Fruit fly (Drosophila melanogaster) whole organism, embryonic: ENCODE results near the gene Notum.

ENCODE experiments used
- B-H1 ChIP-seq: fragments of 200-800 bp; sonication (Bioruptor generic); IDR thresholded peaks from 3 replicates; pipeline ENCODE4 v1.3.6; 2022; ENCODE audit warnings: missing biosample characterization, missing genetic modification characterization
- C15 ChIP-seq: fragments of 200-800 bp; sonication (Bioruptor generic); IDR thresholded peaks from 3 replicates; pipeline ENCODE4 v1.3.6; 2022; ENCODE audit warnings: missing biosample characterization, missing genetic modification characterization
- CG10147 ChIP-seq: fragments of 200-800 bp; sonication (Bioruptor generic); optimal IDR thresholded peaks from 2 replicates; lab custom pipeline; 2019; ENCODE audit warnings: missing biosample characterization, mild to moderate bottlenecking, missing genetic modification characterization, moderate library complexity
- CG11247 ChIP-seq: fragments of 200-800 bp; sonication (Bioruptor generic); IDR thresholded peaks from 2 replicates; pipeline ENCODE4 v1.3.6; 2022; ENCODE audit warnings: missing biosample characterization, missing genetic modification characterization
- CG11696 ChIP-seq: fragments of 200-800 bp; sonication (Bioruptor generic); IDR thresholded peaks from 2 replicates; pipeline ENCODE4 v1.3.6; 2022; ENCODE audit warnings: missing biosample characterization, missing genetic modification characterization
- CG1233 ChIP-seq: fragments of 200-800 bp; sonication (Bioruptor generic); optimal IDR thresholded peaks from 4 replicates; lab custom pipeline; 2018; ENCODE audit warnings: missing biosample characterization, mild to moderate bottlenecking, missing genetic modification characterization
- CG13296 ChIP-seq: fragments of 200-800 bp; sonication (Bioruptor generic); optimal IDR thresholded peaks from 3 replicates; lab custom pipeline; 2018; ENCODE audit warnings: missing biosample characterization, mild to moderate bottlenecking, missing genetic modification characterization
- CG14441 ChIP-seq: fragments of 200-800 bp; sonication (Bioruptor generic); IDR thresholded peaks from 2 replicates; pipeline ENCODE4 v1.3.6; 2022; ENCODE audit warnings: missing biosample characterization, missing genetic modification characterization
- CG14965 ChIP-seq: fragments of 200-800 bp; sonication (Bioruptor generic); optimal IDR thresholded peaks from 2 replicates; lab custom pipeline; 2016; ENCODE audit warnings: missing biosample characterization, missing genetic modification characterization, borderline replicate concordance
- CG15479 ChIP-seq: fragments of 200-800 bp; sonication (Bioruptor generic); optimal IDR thresholded peaks from 3 replicates; lab custom pipeline; 2019; ENCODE audit warnings: missing biosample characterization, mild to moderate bottlenecking, missing genetic modification characterization, moderate library complexity
- CG2678 ChIP-seq: fragments of 200-800 bp; sonication (Bioruptor generic); optimal IDR thresholded peaks from 3 replicates; lab custom pipeline; 2019; ENCODE audit warnings: missing biosample characterization, mild to moderate bottlenecking, missing genetic modification characterization, moderate library complexity
- CG30403 ChIP-seq: fragments of 200-800 bp; sonication (Bioruptor generic); optimal IDR thresholded peaks from 3 replicates; lab custom pipeline; 2016; ENCODE audit warnings: missing biosample characterization, missing genetic modification characterization
- CG30431 ChIP-seq: fragments of 200-800 bp; sonication (Bioruptor generic); optimal IDR thresholded peaks from 2 replicates; lab custom pipeline; 2017; ENCODE audit warnings: missing biosample characterization, missing genetic modification characterization
- CG3281 ChIP-seq: fragments of 200-800 bp; sonication (Bioruptor generic); optimal IDR thresholded peaks from 3 replicates; lab custom pipeline; 2017; ENCODE audit warnings: missing biosample characterization, mild to moderate bottlenecking, missing genetic modification characterization
- CG3407 ChIP-seq: fragments of 200-800 bp; sonication (Bioruptor generic); optimal IDR thresholded peaks from 2 replicates; lab custom pipeline; 2018; ENCODE audit warnings: missing biosample characterization, mild to moderate bottlenecking, missing genetic modification characterization
- CG7839 ChIP-seq: fragments of 200-800 bp; sonication (Bioruptor generic); optimal IDR thresholded peaks from 3 replicates; lab custom pipeline; 2018; ENCODE audit warnings: missing biosample characterization, mild to moderate bottlenecking, missing genetic modification characterization, moderate library complexity
- CG8089 ChIP-seq: fragments of 200-800 bp; sonication (Bioruptor generic); optimal IDR thresholded peaks from 3 replicates; lab custom pipeline; 2016; ENCODE audit warnings: missing biosample characterization, missing genetic modification characterization
- CG8359 ChIP-seq: fragments of 200-800 bp; sonication (Bioruptor generic); optimal IDR thresholded peaks from 2 replicates; lab custom pipeline; 2017; ENCODE audit warnings: missing biosample characterization, mild to moderate bottlenecking, missing genetic modification characterization, borderline replicate concordance
- CG9215 ChIP-seq: fragments of 200-800 bp; sonication (Bioruptor generic); IDR thresholded peaks from 2 replicates; pipeline ENCODE4 v1.3.6; 2022; ENCODE audit warnings: missing biosample characterization, missing genetic modification characterization
- D19B ChIP-seq: fragments of 200-800 bp; sonication (Bioruptor generic); optimal IDR thresholded peaks from 2 replicates; lab custom pipeline; 2017; ENCODE audit warnings: missing biosample characterization, mild to moderate bottlenecking, missing genetic modification characterization
- Dek ChIP-seq: fragments of 200-800 bp; sonication (Bioruptor generic); optimal IDR thresholded peaks from 3 replicates; lab custom pipeline; 2019; ENCODE audit warnings: missing biosample characterization, mild to moderate bottlenecking, missing genetic modification characterization, moderate library complexity
- E2f1 ChIP-seq: fragments of 200-800 bp; sonication (Bioruptor generic); IDR thresholded peaks from 2 replicates; pipeline ENCODE4 v1.3.6; 2022; ENCODE audit warnings: missing biosample characterization, missing genetic modification characterization
- E2f2 ChIP-seq: fragments of 200-800 bp; sonication (Bioruptor generic); IDR thresholded peaks from 2 replicates; pipeline ENCODE4 v1.3.6; 2022; ENCODE audit warnings: missing biosample characterization, missing genetic modification characterization
- H2.0 ChIP-seq: fragments of 200-800 bp; sonication (Bioruptor generic); IDR thresholded peaks from 2 replicates; pipeline ENCODE4 v1.3.6; 2022; ENCODE audit warnings: missing biosample characterization, missing genetic modification characterization
- HmgD ChIP-seq: fragments of 200-800 bp; sonication (Bioruptor generic); optimal IDR thresholded peaks from 3 replicates; lab custom pipeline; 2016; ENCODE audit warnings: missing biosample characterization, missing genetic modification characterization
- Hsf ChIP-seq: fragments of 200-800 bp; sonication (Bioruptor generic); optimal IDR thresholded peaks from 3 replicates; lab custom pipeline; 2016; ENCODE audit warnings: missing biosample characterization, missing genetic modification characterization
- Lhr ChIP-seq: fragments of 200-800 bp; sonication (Bioruptor generic); optimal IDR thresholded peaks from 3 replicates; lab custom pipeline; 2017; ENCODE audit warnings: mild to moderate bottlenecking, missing biosample characterization, missing genetic modification reagents, missing genetic modification characterization
- Mad ChIP-seq: fragments of 200-800 bp; sonication (Bioruptor generic); optimal IDR thresholded peaks from 2 replicates; lab custom pipeline; 2016; ENCODE audit warnings: missing biosample characterization, missing genetic modification characterization
- Med ChIP-seq: fragments of 200-800 bp; sonication (Bioruptor generic); peaks from one replicate; lab custom pipeline; 2016; ENCODE audit warnings: missing biosample characterization, missing genetic modification characterization, mild to moderate bottlenecking, inconsistent platforms, moderate library complexity
- NfI ChIP-seq: fragments of 200-800 bp; sonication (Bioruptor generic); optimal IDR thresholded peaks from 3 replicates; lab custom pipeline; 2018; ENCODE audit warnings: missing biosample characterization, mild to moderate bottlenecking, missing genetic modification characterization, moderate library complexity
- Rfx ChIP-seq: fragments of 200-800 bp; sonication (Bioruptor generic); IDR thresholded peaks from 2 replicates; pipeline ENCODE4 v1.3.6; 2022; ENCODE audit warnings: missing biosample characterization, missing genetic modification characterization
- Rx ChIP-seq: fragments of 200-800 bp; sonication (Bioruptor generic); IDR thresholded peaks from 2 replicates; pipeline ENCODE4 v1.3.6; 2022; ENCODE audit warnings: missing biosample characterization, missing genetic modification characterization
- Side ChIP-seq: fragments of 200-800 bp; sonication (Bioruptor generic); optimal IDR thresholded peaks from 2 replicates; lab custom pipeline; 2016; ENCODE audit warnings: missing biosample characterization, missing genetic modification characterization
- Vsx1 ChIP-seq: fragments of 200-800 bp; sonication (Bioruptor generic); optimal IDR thresholded peaks from 2 replicates; lab custom pipeline; 2017; ENCODE audit warnings: missing biosample characterization, mild to moderate bottlenecking, missing genetic modification characterization, missing genetic modification reagents
- Xrp1 ChIP-seq: fragments of 200-800 bp; sonication (Bioruptor generic); IDR thresholded peaks from 2 replicates; pipeline ENCODE4 v1.3.6; 2022; ENCODE audit warnings: missing biosample characterization, missing genetic modification characterization
- bcd ChIP-seq: fragments of 200-800 bp; sonication (Bioruptor generic); optimal IDR thresholded peaks from 2 replicates; lab custom pipeline; 2017; ENCODE audit warnings: missing biosample characterization, mild to moderate bottlenecking, missing genetic modification characterization
- crc ChIP-seq: fragments of 200-800 bp; sonication (Bioruptor generic); optimal IDR thresholded peaks from 2 replicates; lab custom pipeline; 2016; ENCODE audit warnings: missing biosample characterization, missing genetic modification characterization
- dysf ChIP-seq: fragments of 200-800 bp; sonication (Bioruptor generic); IDR thresholded peaks from 3 replicates; pipeline ENCODE4 v1.3.6; 2022; ENCODE audit warnings: missing biosample characterization, missing genetic modification characterization
- fu2 ChIP-seq: fragments of 200-800 bp; sonication (Bioruptor generic); optimal IDR thresholded peaks from 2 replicates; lab custom pipeline; 2016; ENCODE audit warnings: missing biosample characterization, missing genetic modification characterization
- gro ChIP-seq: fragments of 200-800 bp; sonication (Bioruptor generic); optimal IDR thresholded peaks from 2 replicates; lab custom pipeline; 2016; ENCODE audit warnings: missing biosample characterization, missing genetic modification characterization
- gsb ChIP-seq: fragments of 200-800 bp; sonication (Bioruptor generic); IDR thresholded peaks from 2 replicates; pipeline ENCODE4 v1.3.6; 2022; ENCODE audit warnings: missing biosample characterization, missing genetic modification characterization
- lilli ChIP-seq: fragments of 200-800 bp; sonication (Bioruptor generic); optimal IDR thresholded peaks from 3 replicates; lab custom pipeline; 2016; ENCODE audit warnings: missing biosample characterization, missing genetic modification characterization
- mld ChIP-seq: fragments of 200-800 bp; sonication (Bioruptor generic); IDR thresholded peaks from 3 replicates; pipeline ENCODE4 v1.3.6; 2022; ENCODE audit warnings: missing biosample characterization, missing genetic modification characterization; ENCODE audit not compliant: partially characterized antibody
- nmo ChIP-seq: fragments of 200-800 bp; sonication (Bioruptor generic); optimal IDR thresholded peaks from 2 replicates; lab custom pipeline; 2018; ENCODE audit warnings: missing biosample characterization, mild to moderate bottlenecking, missing genetic modification characterization, moderate library complexity
- otp ChIP-seq: fragments of 200-800 bp; sonication (Bioruptor generic); IDR thresholded peaks from 3 replicates; pipeline ENCODE4, ENCODE4 v1.3.6; 2022; ENCODE audit warnings: missing biosample characterization, missing genetic modification characterization
- prd ChIP-seq, 3 experiments: fragments of >200 bp in 2 of 3; fragments of 200-800 bp in 1 of 3; sonication (Bioruptor generic) in 1 of 3; optimal IDR thresholded peaks in 2 of 3; IDR thresholded peaks in 1 of 3; 2 replicates in 2 of 3; 3 replicates in 1 of 3; pipeline versions ENCODE4 v1.3.6 to Lab custom; 2017 to 2022; ENCODE audit warnings: missing biosample characterization in 1 of 3, missing genetic modification characterization in 1 of 3
- sug ChIP-seq: fragments of 200-800 bp; optimal IDR thresholded peaks from 2 replicates; lab custom pipeline; 2019; ENCODE audit warnings: missing biosample characterization, mild to moderate bottlenecking, missing genetic modification characterization, moderate library complexity
- tx ChIP-seq: fragments of 200-800 bp; sonication (Bioruptor generic); optimal IDR thresholded peaks from 2 replicates; lab custom pipeline; 2016; ENCODE audit warnings: missing biosample characterization, missing genetic modification characterization
- unpg ChIP-seq: fragments of 200-800 bp; sonication (Bioruptor generic); optimal IDR thresholded peaks from 3 replicates; lab custom pipeline; 2018; ENCODE audit warnings: missing biosample characterization, mild to moderate bottlenecking, missing genetic modification characterization, moderate library complexity
- zfh1 ChIP-seq: fragments of 200-800 bp; sonication (Bioruptor generic); IDR thresholded peaks from 3 replicates; pipeline ENCODE4 v1.3.6; 2022; ENCODE audit warnings: missing biosample characterization, missing genetic modification characterization

Gene Notum

dm6 chr3L:16048086-16048485, 24.8 kb downstream of the Notum start (continued):
- TF ChIP-seq Dek (tag; lab: Kevin White, UChicago) (peak; percentile 48), CG13296 (GFP tag; lab: Kevin White, UChicago) (peak; percentile 64), E2f2 (GFP tag; lab: Robert Waterston, UW) (peak; percentile 36; the same call in 1 of the 2 replicates), CG8089 (GFP tag; lab: Kevin White, UChicago) (peak; percentile 23), unpg (GFP tag; lab: Kevin White, UChicago) (peak; percentile 54), CG14965 (GFP tag; lab: Kevin White, UChicago) (no peak), nmo (GFP tag; lab: Kevin White, UChicago) (peak; percentile 12), Rfx (GFP tag; lab: Robert Waterston, UW) (peak; percentile 75), CG1233 (GFP tag; lab: Kevin White, UChicago) (no peak), dysf (GFP tag; lab: Robert Waterston, UW) (peak; percentile 83), CG8359 (GFP tag; lab: Kevin White, UChicago) (no peak), CG3407 (no peak), CG3281 (GFP tag; lab: Kevin White, UChicago) (peak; percentile 66), H2.0 (GFP tag; lab: Robert Waterston, UW) (peak; percentile 59; the same call in 1 of the 2 replicates), CG30431 (GFP tag; lab: Kevin White, UChicago) (peak; percentile 20), Lhr (GFP tag; lab: Kevin White, UChicago) (no peak), crc (GFP tag; lab: Kevin White, UChicago) (peak; percentile 7), Side (peak; percentile 1), zfh1 (peak; percentile 51; the same call in 1 of the 3 replicates), B-H1 (GFP tag; lab: Robert Waterston, UW) (peak; percentile 19; the same call in 1 of the 3 replicates), otp (0 out of 3 replicates have a peak, but pooled peaks have one; percentile 39), CG15479 (GFP tag; lab: Kevin White, UChicago) (no peak), Hsf (GFP tag; lab: Kevin White, UChicago) (peak; percentile 32), CG11247 (peak; percentile 52; the same call in 1 of the 2 replicates), gsb (peak; percentile 58), HmgD (GFP tag; lab: Kevin White, UChicago) (peak; percentile 7), CG10147 (GFP tag; lab: Kevin White, UChicago) (peak; percentile 40), CG2678 (tag; lab: Kevin White, UChicago) (peak; percentile 59), C15 (0 out of 3 replicates have a peak, but pooled peaks have one; percentile 22), fu2 (GFP tag; lab: Kevin White, UChicago) (peak; percentile 18), sug (peak; percentile 59), Rx (GFP tag; lab: Robert Waterston, UW) (no peak), tx (GFP tag; lab: Kevin White, UChicago) (peak; percentile 40), mld (GFP tag; lab: Robert Waterston, UW) (no peak), E2f1 (GFP tag; lab: Robert Waterston, UW) (peak; percentile 51; the same call in 1 of the 2 replicates), Xrp1 (GFP tag; lab: Robert Waterston, UW) (peak; percentile 60), CG14441 (GFP tag; lab: Robert Waterston, UW) (peak; percentile 75), lilli (GFP tag; lab: Kevin White, UChicago) (peak; percentile 70), NfI (GFP tag; lab: Kevin White, UChicago) (peak; percentile 59), Vsx1 (no peak), CG7839 (tag; lab: Kevin White, UChicago) (peak; percentile 55), bcd (GFP tag; lab: Kevin White, UChicago) (peak; percentile 48), CG30403 (peak; percentile 46), gro (GFP tag; lab: Kevin White, UChicago) (peak; percentile 28), prd (optimal IDR thresholded peaks at IDR 0.05; lab: Kevin White, UChicago) (no peak), prd (GFP tag; IDR thresholded peaks at IDR 0.05; lab: Robert Waterston, UW) (peak; percentile 64), D19B (GFP tag; lab: Kevin White, UChicago) (peak; percentile 47), CG9215 (GFP tag; lab: Robert Waterston, UW) (peak; percentile 39; the same call in 1 of the 2 replicates), Med (GFP tag; lab: Kevin White, UChicago) (peak; percentile 95), Mad (GFP tag; lab: Kevin White, UChicago) (peak; percentile 20), CG11696 (GFP tag; lab: Robert Waterston, UW) (peak; percentile 74)
